Fruit fly (Drosophila melanogaster): ENCODE results near the gene CG5758.

DNA sequence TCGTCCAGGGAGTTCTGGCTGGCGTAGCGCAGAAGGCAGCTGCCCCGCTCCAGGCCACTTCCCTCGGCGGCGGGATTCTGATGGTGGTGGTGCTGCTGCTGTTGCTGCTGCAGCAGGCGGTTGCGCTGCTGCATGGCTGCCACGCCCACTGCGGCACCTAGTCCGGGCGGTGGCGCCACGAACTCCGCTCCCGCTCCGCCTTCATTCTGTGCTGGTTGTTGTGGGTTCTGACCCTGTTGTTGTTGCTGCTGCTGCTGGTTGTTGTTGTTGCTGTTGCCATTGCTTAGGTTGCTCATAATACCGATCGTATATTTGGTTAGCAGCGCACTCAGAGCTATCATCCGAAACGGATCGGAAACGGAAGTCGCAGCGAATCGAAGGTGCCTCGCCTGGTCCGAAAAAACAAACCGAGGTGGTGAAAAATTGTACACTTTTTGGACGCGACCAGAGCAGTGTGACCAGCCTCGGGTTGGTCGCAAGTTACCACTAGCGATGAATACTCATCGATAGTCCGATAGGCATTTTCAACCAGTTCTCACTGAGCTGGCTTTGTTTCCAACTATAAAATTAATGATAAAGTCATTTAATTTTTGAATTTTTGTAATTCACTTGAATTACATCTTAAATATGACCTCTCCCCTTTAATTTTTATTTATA lies 17.9 kb downstream of the CG5758 start, which contains the start of gene kel:
- no peak for TF ChIP-seq h (optimal IDR thresholded peaks at IDR 0.05)
- no peak for TF ChIP-seq Sin3A (optimal IDR thresholded peaks at IDR 0.05)
- no peak for TF ChIP-seq Myc (optimal IDR thresholded peaks at IDR 0.05)
- TF ChIP-seq insv (optimal IDR thresholded peaks at IDR 0.05): no peak
- no peak for TF ChIP-seq ttk (optimal IDR thresholded peaks at IDR 0.05)

Data from Kc167 (cell line).